Fruit fly (Drosophila melanogaster) whole organism, embryonic: Measurements from ENCODE around the gene CHES-1-like.
A peak's percentile ranks its signal among the peaks of the same experiment; 100 is the strongest.

Experiments used
- Bgb ChIP-seq: fragments of 200-800 bp; sonication (Bioruptor generic); IDR thresholded peaks from 2 replicates; pipeline ENCODE4 v1.3.6; 2022; ENCODE audit warnings: missing biosample characterization, missing genetic modification characterization; ENCODE audit not compliant: partially characterized antibody
- CG10209 ChIP-seq: fragments of 200-800 bp; sonication (Bioruptor generic); optimal IDR thresholded peaks from 3 replicates; lab custom pipeline; 2017; ENCODE audit warnings: missing biosample characterization, mild to moderate bottlenecking, missing genetic modification characterization, missing genetic modification reagents
- CG10274 ChIP-seq: fragments of 200-800 bp; sonication (Bioruptor generic); optimal IDR thresholded peaks from 3 replicates; lab custom pipeline; 2017; ENCODE audit warnings: missing biosample characterization, mild to moderate bottlenecking, missing genetic modification characterization
- CG11456 ChIP-seq: fragments of 200-800 bp; sonication (Bioruptor generic); IDR thresholded peaks from 3 replicates; pipeline ENCODE4 v1.3.6; 2022; ENCODE audit warnings: missing biosample characterization, missing genetic modification characterization
- CG11723 ChIP-seq: fragments of 200-800 bp; sonication (Bioruptor generic); optimal IDR thresholded peaks from 2 replicates; lab custom pipeline; 2017; ENCODE audit warnings: missing biosample characterization, mild to moderate bottlenecking, missing genetic modification characterization
- CG13424 ChIP-seq: fragments of 200-800 bp; sonication (Bioruptor generic); optimal IDR thresholded peaks from 2 replicates; lab custom pipeline; 2019; ENCODE audit warnings: missing biosample characterization, mild to moderate bottlenecking, missing genetic modification characterization, moderate library complexity
- CG1529 ChIP-seq: fragments of 200-800 bp; sonication (Bioruptor generic); optimal IDR thresholded peaks from 3 replicates; lab custom pipeline; 2018; ENCODE audit warnings: missing biosample characterization, missing genetic modification characterization
- CG1603 ChIP-seq: fragments of 200-800 bp; sonication (Bioruptor generic); optimal IDR thresholded peaks from 2 replicates; lab custom pipeline; 2019; ENCODE audit warnings: missing biosample characterization, mild to moderate bottlenecking, missing genetic modification characterization, moderate library complexity
- CG17385 ChIP-seq: fragments of 200-800 bp; sonication (Bioruptor generic); optimal IDR thresholded peaks from 3 replicates; lab custom pipeline; 2018; ENCODE audit warnings: missing biosample characterization, mild to moderate bottlenecking, missing genetic modification characterization
- CG18011 ChIP-seq: fragments of 200-800 bp; sonication (Bioruptor generic); optimal IDR thresholded peaks from 2 replicates; lab custom pipeline; 2017; ENCODE audit warnings: missing biosample characterization, missing genetic modification characterization, mild to moderate bottlenecking, moderate library complexity, missing genotype
- CG2199 ChIP-seq: fragments of 200-800 bp; sonication (Bioruptor generic); IDR thresholded peaks from 3 replicates; pipeline ENCODE4 v1.3.6; 2022; ENCODE audit warnings: missing biosample characterization, missing genetic modification characterization
- CG3847 ChIP-seq: fragments of 200-800 bp; sonication (Bioruptor generic); IDR thresholded peaks from 2 replicates; pipeline ENCODE4 v1.3.6; 2022; ENCODE audit warnings: missing biosample characterization, missing genetic modification characterization
- CG4617 ChIP-seq: fragments of 200-800 bp; sonication (Bioruptor generic); optimal IDR thresholded peaks from 3 replicates; lab custom pipeline; 2016; ENCODE audit warnings: missing biosample characterization, missing genetic modification characterization, borderline replicate concordance
- CG6254 ChIP-seq: fragments of 200-800 bp; sonication (Bioruptor generic); optimal IDR thresholded peaks from 3 replicates; lab custom pipeline; 2017; ENCODE audit warnings: mild to moderate bottlenecking, missing biosample characterization, missing genetic modification reagents, missing genetic modification characterization
- CG6654 ChIP-seq: fragments of 200-800 bp; sonication (Bioruptor generic); optimal IDR thresholded peaks from 2 replicates; lab custom pipeline; 2017; ENCODE audit warnings: missing biosample characterization, mild to moderate bottlenecking, missing genetic modification characterization
- CG7987 ChIP-seq: fragments of 200-800 bp; sonication (Bioruptor generic); optimal IDR thresholded peaks from 2 replicates; lab custom pipeline; 2018; ENCODE audit warnings: missing biosample characterization, mild to moderate bottlenecking, missing genetic modification characterization, moderate library complexity
- CG9727 ChIP-seq: fragments of 200-800 bp; sonication (Bioruptor generic); optimal IDR thresholded peaks from 3 replicates; lab custom pipeline; 2017; ENCODE audit warnings: missing biosample characterization, mild to moderate bottlenecking, missing genetic modification characterization
- CG9932 ChIP-seq: fragments of 200-800 bp; sonication (Bioruptor generic); IDR thresholded peaks from 2 replicates; pipeline ENCODE4 v1.3.6; 2022; ENCODE audit warnings: missing biosample characterization, missing genetic modification characterization
- Dfd ChIP-seq, 2 experiments: fragments of >200 bp; optimal IDR thresholded peaks; 2 replicates each; lab custom pipeline; 2017; ENCODE audit warnings: missing biosample characterization in 2 of 2, missing genetic modification characterization in 2 of 2
- ERR ChIP-seq: fragments of 200-800 bp; sonication (Bioruptor generic); optimal IDR thresholded peaks from 2 replicates; lab custom pipeline; 2016; ENCODE audit warnings: missing biosample characterization, missing genetic modification characterization
- Gug ChIP-seq: fragments of 200-800 bp; sonication (Bioruptor generic); IDR thresholded peaks from 4 replicates; pipeline ENCODE4 v1.3.6; 2022; ENCODE audit warnings: missing biosample characterization, missing genetic modification characterization
- HmgD ChIP-seq: fragments of 200-800 bp; sonication (Bioruptor generic); optimal IDR thresholded peaks from 3 replicates; lab custom pipeline; 2016; ENCODE audit warnings: missing biosample characterization, missing genetic modification characterization
- Jarid2 ChIP-seq: fragments of 200-800 bp; sonication (Bioruptor generic); optimal IDR thresholded peaks from 3 replicates; lab custom pipeline; 2017; ENCODE audit warnings: mild to moderate bottlenecking, missing biosample characterization, missing genetic modification reagents, missing genetic modification characterization
- Lpt ChIP-seq: fragments of >200 bp; optimal IDR thresholded peaks from 2 replicates; lab custom pipeline; 2018; ENCODE audit warnings: missing biosample characterization, missing genetic modification characterization
- Ravus ChIP-seq: fragments of 200-800 bp; sonication (Bioruptor generic); IDR thresholded peaks from 2 replicates; pipeline ENCODE4 v1.3.6; 2022; ENCODE audit warnings: missing biosample characterization, missing genetic modification characterization
- Sox102F ChIP-seq: fragments of 200-800 bp; sonication (Bioruptor generic); optimal IDR thresholded peaks from 2 replicates; lab custom pipeline; 2018; ENCODE audit warnings: missing biosample characterization, mild to moderate bottlenecking, missing genetic modification characterization, moderate library complexity
- Usf ChIP-seq: fragments of 200-800 bp; sonication (Bioruptor generic); optimal IDR thresholded peaks from 2 replicates; lab custom pipeline; 2017; ENCODE audit warnings: missing genotype, missing biosample characterization, missing genetic modification characterization
- YL-1 ChIP-seq: fragments of 200-800 bp; sonication (Bioruptor generic); optimal IDR thresholded peaks from 3 replicates; lab custom pipeline; 2017; ENCODE audit warnings: missing biosample characterization, mild to moderate bottlenecking, missing genetic modification characterization
- aop ChIP-seq: fragments of 200-800 bp; sonication (Bioruptor generic); IDR thresholded peaks from 2 replicates; pipeline ENCODE4 v1.3.6; 2022; ENCODE audit warnings: missing biosample characterization, missing genetic modification characterization
- bsh ChIP-seq, 2 experiments: fragments of 200-800 bp; sonication (Bioruptor generic); optimal IDR thresholded peaks; 2 replicates each; lab custom pipeline; 2017 to 2018; ENCODE audit warnings: mild to moderate bottlenecking in 2 of 2, missing biosample characterization in 2 of 2, missing genetic modification characterization in 2 of 2, moderate library complexity in 1 of 2
- cg ChIP-seq: fragments of 200-800 bp; sonication (Bioruptor generic); optimal IDR thresholded peaks from 3 replicates; lab custom pipeline; 2019; ENCODE audit warnings: missing biosample characterization, mild to moderate bottlenecking, missing genetic modification characterization, moderate library complexity
- chn ChIP-seq: fragments of 200-800 bp; sonication (Bioruptor generic); optimal IDR thresholded peaks from 2 replicates; lab custom pipeline; 2016; ENCODE audit warnings: missing biosample characterization, missing genetic modification characterization
- disco-r ChIP-seq: fragments of 200-800 bp; sonication (Bioruptor generic); optimal IDR thresholded peaks from 2 replicates; lab custom pipeline; 2016; ENCODE audit warnings: missing biosample characterization, missing genetic modification characterization
- ind ChIP-seq: fragments of 200-800 bp; sonication (Bioruptor generic); optimal IDR thresholded peaks from 3 replicates; lab custom pipeline; 2016; ENCODE audit warnings: missing biosample characterization, missing genetic modification characterization
- insv ChIP-seq, 2 experiments: fragments of 200-800 bp; sonication (Bioruptor generic); optimal IDR thresholded peaks; 3 replicates each; lab custom pipeline; 2016 to 2018; ENCODE audit warnings: missing biosample characterization in 2 of 2, missing genetic modification characterization in 2 of 2
- knrl ChIP-seq: fragments of 200-800 bp; sonication (Bioruptor generic); IDR thresholded peaks from 3 replicates; pipeline ENCODE4 v1.3.6; 2022; ENCODE audit warnings: missing biosample characterization, missing genetic modification characterization; ENCODE audit not compliant: partially characterized antibody
- mirr ChIP-seq: fragments of 200-800 bp; sonication (Bioruptor generic); optimal IDR thresholded peaks from 3 replicates; lab custom pipeline; 2018; ENCODE audit warnings: missing biosample characterization, mild to moderate bottlenecking, missing genetic modification characterization
- nau ChIP-seq: fragments of 200-800 bp; sonication (Bioruptor generic); optimal IDR thresholded peaks from 3 replicates; lab custom pipeline; 2017; ENCODE audit warnings: missing biosample characterization, mild to moderate bottlenecking, missing genetic modification characterization, missing genetic modification reagents
- nerfin-1 ChIP-seq: fragments of 200-800 bp; sonication (Bioruptor generic); optimal IDR thresholded peaks from 3 replicates; lab custom pipeline; 2019; ENCODE audit warnings: missing biosample characterization, mild to moderate bottlenecking, missing genetic modification characterization, moderate library complexity
- nom ChIP-seq: fragments of 200-800 bp; sonication (Bioruptor generic); optimal IDR thresholded peaks from 2 replicates; lab custom pipeline; 2017; ENCODE audit warnings: missing biosample characterization, missing genetic modification characterization, mild to moderate bottlenecking, moderate library complexity, missing genetic modification reagents
- pho ChIP-seq: fragments of 200-800 bp; sonication (Bioruptor generic); optimal IDR thresholded peaks from 2 replicates; lab custom pipeline; 2016; ENCODE audit warnings: missing biosample characterization, missing genetic modification characterization
- pum ChIP-seq: fragments of 200-800 bp; sonication (Bioruptor generic); optimal IDR thresholded peaks from 2 replicates; lab custom pipeline; 2016; ENCODE audit warnings: missing biosample characterization, missing genetic modification characterization
- slp2 ChIP-seq: fragments of 200-800 bp; sonication (Bioruptor generic); optimal IDR thresholded peaks from 2 replicates; lab custom pipeline; 2016; ENCODE audit warnings: missing biosample characterization, missing genetic modification characterization
- sna ChIP-seq: fragments of 200-800 bp; sonication (Bioruptor generic); IDR thresholded peaks from 2 replicates; pipeline ENCODE4 v1.3.6; 2022; ENCODE audit warnings: missing biosample characterization, missing genetic modification characterization; ENCODE audit not compliant: partially characterized antibody
- trh ChIP-seq: fragments of 200-800 bp; sonication (Bioruptor generic); optimal IDR thresholded peaks from 2 replicates; lab custom pipeline; 2016; ENCODE audit warnings: missing biosample characterization, missing genetic modification characterization
- unc-4 ChIP-seq: fragments of 200-800 bp; sonication (Bioruptor generic); IDR thresholded peaks from 2 replicates; pipeline ENCODE4 v1.3.6; 2022; ENCODE audit warnings: missing biosample characterization, missing genetic modification characterization; ENCODE audit not compliant: partially characterized antibody
- vfl ChIP-seq: fragments of 200-800 bp; sonication (Bioruptor generic); optimal IDR thresholded peaks from 2 replicates; lab custom pipeline; 2016; ENCODE audit warnings: missing biosample characterization, missing genetic modification characterization

Gene CHES-1-like

DNA sequence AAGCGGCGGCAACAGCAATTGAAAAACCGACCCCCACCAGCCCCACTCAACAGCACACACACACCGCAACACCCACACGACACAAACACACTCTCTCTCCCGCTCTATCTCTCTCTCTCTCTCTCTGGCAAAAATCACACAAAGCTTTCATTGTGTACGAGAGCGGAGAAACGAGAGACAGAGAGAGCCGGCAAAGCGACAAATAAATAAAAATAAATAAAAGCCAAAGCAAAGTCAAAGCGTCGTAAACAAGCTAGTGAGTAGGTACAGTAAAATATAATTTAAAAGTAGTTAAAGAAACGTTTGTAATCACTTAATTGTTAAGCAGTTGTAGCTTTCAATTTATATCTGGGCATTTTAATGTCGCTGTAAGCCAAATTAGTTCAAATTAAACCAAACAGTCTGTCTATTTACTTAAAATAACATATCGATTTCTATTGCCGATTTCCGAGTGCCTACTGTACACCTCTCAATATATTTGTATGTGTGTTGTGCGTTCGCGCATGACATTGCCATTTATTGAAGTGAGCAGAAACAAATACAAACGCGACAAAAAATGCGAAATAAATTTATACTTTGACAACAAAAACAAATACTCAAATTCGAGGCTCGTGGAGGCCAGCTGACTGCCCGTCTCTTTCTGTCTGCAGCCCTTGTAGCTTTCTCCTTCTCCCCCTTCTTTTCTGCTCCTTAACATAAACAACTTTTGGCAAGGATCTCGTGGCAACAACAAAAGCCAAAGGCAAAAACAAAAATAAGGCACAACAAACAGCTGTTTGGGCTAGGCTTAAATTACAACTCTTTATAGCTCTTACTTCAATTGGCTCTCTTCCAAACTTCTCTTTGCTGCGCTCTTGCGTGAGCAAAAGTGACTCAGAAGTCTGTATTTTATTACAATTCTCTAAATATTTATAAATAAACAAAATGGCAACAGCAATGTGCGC, 12.2 kb downstream of the CHES-1-like start (continued):
- peak; percentile 93 for TF ChIP-seq pho
- TF ChIP-seq CG11456 (GFP tag; lab: Robert Waterston, UW), result peak; percentile 91
- TF ChIP-seq CG4617 (GFP tag; lab: Kevin White, UChicago), result peak; percentile 45
- TF ChIP-seq CG7987 (GFP tag; lab: Kevin White, UChicago), result peak; percentile 40
- peak; percentile 91 for TF ChIP-seq CG17385 (GFP tag; lab: Kevin White, UChicago)
- TF ChIP-seq chn (GFP tag; lab: Kevin White, UChicago), result peak; percentile 66
- peak; percentile 74 for TF ChIP-seq pum
- TF ChIP-seq insv (GFP tag; optimal IDR thresholded peaks at IDR 0.05; lab: Kevin White, UChicago), result peak in 1 of 2 experiments; percentile 73
- peak; percentile 87 for TF ChIP-seq Gug (GFP tag; lab: Robert Waterston, UW)
- TF ChIP-seq Jarid2 (GFP tag; lab: Kevin White, UChicago), result peak; percentile 64
- TF ChIP-seq CG13424 (tag; lab: Kevin White, UChicago), result peak; percentile 94
- peak; percentile 72 for TF ChIP-seq CG18011 (GFP tag; lab: Kevin White, UChicago)
- peak; percentile 76 to 88 for TF ChIP-seq bsh (GFP tag; optimal IDR thresholded peaks at IDR 0.05; lab: Kevin White, UChicago)
- TF ChIP-seq cg, result peak; percentile 70
- peak; percentile 68 for TF ChIP-seq Ravus (GFP tag; lab: Robert Waterston, UW)
- no peak for TF ChIP-seq Lpt (GFP tag; lab: Kevin White, UChicago)
- peak; percentile 70 for TF ChIP-seq CG11723 (GFP tag; lab: Kevin White, UChicago)
- TF ChIP-seq CG6654 (GFP tag; lab: Kevin White, UChicago), result peak; percentile 59
- TF ChIP-seq knrl (GFP tag; lab: Robert Waterston, UW), result no peak
- peak; percentile 67 for TF ChIP-seq nerfin-1 (tag; lab: Kevin White, UChicago)
- peak; percentile 81 for TF ChIP-seq nom (GFP tag; lab: Kevin White, UChicago)
- TF ChIP-seq Dfd (GFP tag; optimal IDR thresholded peaks at IDR 0.05; lab: Kevin White, UChicago), result peak in 1 of 2 experiments; percentile 80
- TF ChIP-seq CG2199 (GFP tag; lab: Robert Waterston, UW), result no peak
- TF ChIP-seq vfl, result peak; percentile 88
- TF ChIP-seq CG9727, result peak; percentile 90
- TF ChIP-seq aop (GFP tag; lab: Robert Waterston, UW), result no peak
- peak; percentile 69 for TF ChIP-seq CG1603 (tag; lab: Kevin White, UChicago)
- TF ChIP-seq CG10209, result peak; percentile 92
- TF ChIP-seq mirr (GFP tag; lab: Kevin White, UChicago), result peak; percentile 91
- TF ChIP-seq HmgD (GFP tag; lab: Kevin White, UChicago), result peak; percentile 20
- TF ChIP-seq slp2, result peak; percentile 58
- peak; percentile 68 for TF ChIP-seq CG1529 (GFP tag; lab: Kevin White, UChicago)
- peak; percentile 94 for TF ChIP-seq CG3847 (GFP tag; lab: Robert Waterston, UW)
- TF ChIP-seq Bgb (GFP tag; lab: Robert Waterston, UW), result no peak
- no peak for TF ChIP-seq unc-4 (GFP tag; lab: Robert Waterston, UW)
- peak; percentile 29 for TF ChIP-seq CG6254
- TF ChIP-seq CG10274 (GFP tag; lab: Kevin White, UChicago), result peak; percentile 81
- peak; percentile 96 for TF ChIP-seq CG9932 (GFP tag; lab: Robert Waterston, UW)
- peak; percentile 86 for TF ChIP-seq Sox102F (GFP tag; lab: Kevin White, UChicago)
- TF ChIP-seq ind (GFP tag; lab: Kevin White, UChicago), result peak; percentile 94
- TF ChIP-seq trh, result no peak
- TF ChIP-seq nau (GFP tag; lab: Kevin White, UChicago), result peak; percentile 82
- TF ChIP-seq ERR (GFP tag; lab: Kevin White, UChicago), result peak; percentile 66
- no peak for TF ChIP-seq sna (GFP tag; lab: Robert Waterston, UW)
- TF ChIP-seq YL-1, result peak; percentile 34
- TF ChIP-seq Usf (GFP tag; lab: Kevin White, UChicago), result peak; percentile 75
- TF ChIP-seq disco-r (GFP tag; lab: Kevin White, UChicago), result peak; percentile 64
